Worm (Caenorhabditis elegans) whole organism, early embryonic: ENCODE results near the gene fbxb-9.

Experiments used
- ama-1 ChIP-seq: fragments of 150-350 bp; optimal IDR thresholded peaks from 2 replicates; lab custom pipeline; 2014
- ceh-13 ChIP-seq: fragments of 200-800 bp; sonication (Bioruptor generic); optimal IDR thresholded peaks from 2 replicates; lab custom pipeline; 2018; ENCODE audit warnings: mild to moderate bottlenecking, missing genetic modification characterization, missing compliant biosample characterization
- flt-1 ChIP-seq: fragments of 200-800 bp; sonication (Bioruptor generic); IDR thresholded peaks from 2 replicates; pipeline ENCODE4 v1.3.6; 2022; ENCODE audit warnings: missing genetic modification characterization, missing compliant biosample characterization

- TF ChIP-seq ama-1 (lab: Kevin White, UChicago) (no peak), ceh-13 (GFP tag; lab: Kevin White, UChicago) (no peak), flt-1 (GFP tag; lab: Robert Waterston, UW) (no peak)
Measured at ce11 chrIV:11169652-11170051, 7.3 kb upstream of the fbxb-9 start, which contains the start of gene nhr-67.
